Worm (Caenorhabditis elegans): ENCODE data around the gene srd-27.

- TF ChIP-seq R02D3.7 (tag; optimal IDR thresholded peaks at IDR 0.05) = no peak
- TF ChIP-seq ztf-4 (tag; optimal IDR thresholded peaks at IDR 0.05) = no peak
- no peak for TF ChIP-seq daf-12 (tag; optimal IDR thresholded peaks at IDR 0.05)
- TF ChIP-seq unc-62 (GFP tag; optimal IDR thresholded peaks at IDR 0.05) = no peak
- TF ChIP-seq pha-4 (tag; optimal IDR thresholded peaks at IDR 0.05) = no peak
- no peak for TF ChIP-seq ztf-11 (tag; optimal IDR thresholded peaks at IDR 0.05)
- TF ChIP-seq fos-1 (tag; optimal IDR thresholded peaks at IDR 0.05) = no peak
- no peak for TF ChIP-seq zag-1 (tag; optimal IDR thresholded peaks at IDR 0.05)
- no peak for TF ChIP-seq lsy-12 (tag; optimal IDR thresholded peaks at IDR 0.05)
- TF ChIP-seq ceh-28 (tag; optimal IDR thresholded peaks at IDR 0.05) = no peak
Observed at ce11 chrV:15781086-15781485, 22.1 kb upstream of the srd-27 start, which contains the start of gene T26E4.2.
